Fruit fly (Drosophila melanogaster): ENCODE measurements around the gene CG14204.

Gene CG14204

dm6 chrX:19615990-19616663, 32.7 kb downstream of the CG14204 start, which contains the start of gene CG14210:
CG14210 (plus strand) TSS chrX:19616196.
- TF ChIP-seq noc (tag; optimal IDR thresholded peaks at IDR 0.05): no peak

DNA sequence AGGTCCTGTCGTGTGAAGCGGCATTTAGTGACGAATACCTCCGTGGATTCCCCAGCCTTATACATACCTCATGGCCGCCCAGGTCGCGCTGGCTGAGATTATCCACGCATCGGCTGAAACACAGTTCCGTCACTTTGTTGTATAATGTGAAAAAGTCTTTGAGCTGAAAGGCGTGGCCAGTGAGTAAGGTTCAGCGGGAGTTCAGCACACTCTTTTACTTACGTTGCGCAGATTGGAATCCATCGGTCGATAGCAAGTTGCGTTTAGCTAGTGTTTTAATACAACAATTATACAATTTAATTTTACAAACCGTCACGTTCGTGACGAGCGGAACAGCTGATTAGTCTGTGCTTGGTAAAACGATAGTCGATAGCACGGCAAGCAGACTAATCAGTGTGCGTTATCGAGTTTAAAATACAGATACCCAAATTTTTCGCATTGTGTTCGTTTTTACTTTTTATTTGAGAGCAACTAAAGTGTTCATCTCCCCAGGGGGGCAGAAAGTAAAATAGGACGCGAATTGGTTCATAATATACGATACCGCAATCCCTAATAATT, 34.8 kb downstream of the CG14204 start, which contains the start of the genes Pstk and Tim9b:
Gene Pstk (minus strand): TSS at position 355 of the 558 bp plus-strand sequence.
Gene Tim9b (minus strand): TSS at position 355 of the 558 bp plus-strand sequence.
- no peak for TF ChIP-seq noc (tag; optimal IDR thresholded peaks at IDR 0.05)

dm6 chrX:19621145-19621544, 37.7 kb downstream of the CG14204 start, which contains the start of gene CG14221:
CG14221 (minus strand) TSS chrX:19621245.
- no peak for TF ChIP-seq noc (tag; optimal IDR thresholded peaks at IDR 0.05)

DNA sequence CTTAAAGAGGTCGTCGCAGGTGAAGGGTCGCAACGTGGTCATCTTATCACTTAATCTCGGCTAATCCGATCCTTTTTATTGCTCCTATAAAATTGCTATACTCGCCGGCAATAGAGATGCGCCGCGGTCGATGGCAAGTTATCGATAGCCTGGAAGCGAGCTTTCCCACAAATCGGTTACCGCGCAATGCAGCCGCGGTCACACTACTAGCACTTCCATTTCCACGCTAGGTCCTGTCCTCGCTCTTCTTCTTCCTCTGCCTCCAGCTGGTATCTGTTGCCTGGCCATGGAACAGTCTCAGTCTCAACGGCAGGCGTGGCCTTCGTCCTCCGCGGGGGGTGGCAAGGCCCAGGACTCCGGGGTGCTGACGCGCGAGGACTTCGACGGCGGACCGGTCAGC, 39.5 kb downstream of the CG14204 start, which contains the start of the genes Naa20A and MKP-4:
Gene Naa20A (minus strand): TSS at position 151 of the 400 bp plus-strand sequence.
Gene MKP-4 (plus strand): TSS at position 191 of the 400 bp plus-strand sequence.
- TF ChIP-seq noc (tag; optimal IDR thresholded peaks at IDR 0.05): no peak

dm6 chrX:19625405-19625804, 42.0 kb downstream of the CG14204 start, which contains the start of gene CG14212:
CG14212 (plus strand) TSS chrX:19625705.
- TF ChIP-seq noc (tag; optimal IDR thresholded peaks at IDR 0.05): no peak

- TF ChIP-seq noc (tag; optimal IDR thresholded peaks at IDR 0.05): no peak
Observed at dm6 chrX:19631365-19631832, 48.0 kb downstream of the CG14204 start.
